Worm (Caenorhabditis elegans): ENCODE measurements around the gene F29A7.8.

DNA sequence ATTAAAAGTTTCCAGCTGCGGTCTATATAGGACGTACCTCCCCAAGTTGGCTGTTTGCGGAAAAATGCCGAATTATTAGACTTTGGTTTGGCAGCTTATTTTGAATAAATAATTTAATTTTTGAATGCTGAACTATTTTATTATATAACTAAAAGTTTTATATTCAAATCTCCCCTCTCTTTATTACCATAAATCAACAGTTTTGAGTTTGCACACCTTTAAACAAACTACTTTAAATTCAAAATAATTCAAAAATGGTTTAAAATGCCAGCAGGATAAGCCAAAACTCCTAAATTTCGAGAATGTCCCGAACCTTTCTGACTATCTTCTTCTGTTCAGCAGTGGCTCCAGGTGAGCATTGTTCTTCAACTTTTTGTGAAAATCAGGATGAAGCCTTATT, 21.4 kb upstream of the F29A7.8 start, which contains the start of gene F08D12.3:
- no peak for TF ChIP-seq ref-1 (GFP tag; conservative IDR thresholded peaks at IDR 0.05)
- TF ChIP-seq klf-2 (GFP tag; conservative IDR thresholded peaks at IDR 0.05) = no peak
- no peak for TF ChIP-seq T22C8.4 (GFP tag; IDR thresholded peaks at IDR 0.05)
- TF ChIP-seq med-1 (GFP tag; optimal IDR thresholded peaks at IDR 0.05; ENCODE audit: insufficient read depth) = no peak
- TF ChIP-seq ztf-29 (GFP tag; IDR thresholded peaks at IDR 0.05) = no peak
- TF ChIP-seq flt-1 (GFP tag; IDR thresholded peaks at IDR 0.05) = no peak
- TF ChIP-seq tab-1 (GFP tag; IDR thresholded peaks at IDR 0.05) = no peak
- TF ChIP-seq cog-1 (tag; optimal IDR thresholded peaks at IDR 0.05) = no peak

Measured in whole organism, midembryonic.